Worm (Caenorhabditis elegans) whole organism, young adult: Measurements from ENCODE around the gene F26G1.5.

Experiments used
- T07F8.4 ChIP-seq: sonication (generic microtip); optimal IDR thresholded peaks from 2 replicates; lab custom pipeline; 2016; ENCODE audit warnings: mild to moderate bottlenecking, missing genetic modification characterization, moderate library complexity, missing compliant biosample characterization
- ZK185.1 ChIP-seq: sonication (generic microtip); optimal IDR thresholded peaks from 2 replicates; lab custom pipeline; 2016; ENCODE audit warnings: mild to moderate bottlenecking, missing genetic modification characterization, missing compliant biosample characterization; ENCODE audit not compliant: poor library complexity, severe bottlenecking
- ama-1 ChIP-seq, 3 experiments: fragments of 150-350 bp in 1 of 3; sonication (generic microtip) in 2 of 3; optimal IDR thresholded peaks; 2 replicates each; lab custom pipeline; 2014 to 2018; ENCODE audit warnings: missing biosample characterization in 2 of 3, missing genetic modification characterization in 2 of 3, missing genetic modification reagents in 2 of 3
- attf-5 ChIP-seq: fragments of 200-800 bp; sonication (Bioruptor generic); optimal IDR thresholded peaks from 2 replicates; lab custom pipeline; 2018; ENCODE audit warnings: mild to moderate bottlenecking, missing genetic modification characterization, missing compliant biosample characterization
- ceh-27 ChIP-seq: fragments of 200-800 bp; sonication (Bioruptor generic); optimal IDR thresholded peaks from 2 replicates; lab custom pipeline; 2018; ENCODE audit warnings: mild to moderate bottlenecking, missing genetic modification characterization, moderate library complexity, missing compliant biosample characterization
- him-1 ChIP-seq: sonication (generic microtip); optimal IDR thresholded peaks from 2 replicates; lab custom pipeline; 2016; ENCODE audit warnings: missing genotype, missing genetic modification reagents, missing genetic modification characterization, missing compliant biosample characterization
- hmg-1.2 ChIP-seq: fragments of 200-800 bp; sonication (Bioruptor generic); IDR thresholded peaks from 2 replicates; pipeline ENCODE4 v1.3.6; 2022; ENCODE audit warnings: missing genetic modification reagents, missing genetic modification characterization, missing compliant biosample characterization
- lin-35 ChIP-seq, 3 experiments: fragments of 150-350 bp in 2 of 3; sonication (generic microtip) in 1 of 3; optimal IDR thresholded peaks; 2 replicates each; lab custom pipeline; 2014 to 2018; ENCODE audit warnings: missing biosample characterization in 3 of 3, missing genetic modification characterization in 3 of 3, missing genetic modification reagents in 3 of 3
- nfya-2 ChIP-seq: fragments of 200-800 bp; sonication (Bioruptor generic); IDR thresholded peaks from 2 replicates; pipeline ENCODE4 v1.3.6; 2022; ENCODE audit warnings: missing genetic modification reagents, missing genetic modification characterization, missing compliant biosample characterization
- nhr-90 ChIP-seq: sonication (generic microtip); optimal IDR thresholded peaks from 2 replicates; lab custom pipeline; 2016; ENCODE audit warnings: missing genotype, mild to moderate bottlenecking, missing genetic modification characterization, missing compliant biosample characterization
- snpc-4 ChIP-seq, 5 experiments: fragments of 150-350 bp in 1 of 5; sonication (generic microtip) in 4 of 5; optimal IDR thresholded peaks; 2 replicates each; lab custom pipeline; 2014 to 2018; ENCODE audit warnings: missing genetic modification characterization in 5 of 5, missing biosample characterization in 3 of 5, antibody characterized with exemption in 2 of 5, mild to moderate bottlenecking in 2 of 5, missing compliant biosample characterization in 2 of 5, missing genotype in 2 of 5, moderate library complexity in 2 of 5, missing genetic modification reagents in 1 of 5
- unc-130 ChIP-seq: sonication (generic microtip); optimal IDR thresholded peaks from 2 replicates; lab custom pipeline; 2016; ENCODE audit warnings: missing genetic modification reagents, missing genetic modification characterization, missing compliant biosample characterization
- unc-62 ChIP-seq: fragments of 150-350 bp; optimal IDR thresholded peaks from 2 replicates; lab custom pipeline; 2014; ENCODE audit warnings: missing biosample characterization, missing genetic modification reagents, missing genetic modification characterization
- ztf-3 ChIP-seq: fragments of 200-800 bp; sonication (Bioruptor generic); optimal IDR thresholded peaks from 2 replicates; lab custom pipeline; 2018; ENCODE audit warnings: mild to moderate bottlenecking, missing genetic modification characterization, missing compliant biosample characterization

DNA sequence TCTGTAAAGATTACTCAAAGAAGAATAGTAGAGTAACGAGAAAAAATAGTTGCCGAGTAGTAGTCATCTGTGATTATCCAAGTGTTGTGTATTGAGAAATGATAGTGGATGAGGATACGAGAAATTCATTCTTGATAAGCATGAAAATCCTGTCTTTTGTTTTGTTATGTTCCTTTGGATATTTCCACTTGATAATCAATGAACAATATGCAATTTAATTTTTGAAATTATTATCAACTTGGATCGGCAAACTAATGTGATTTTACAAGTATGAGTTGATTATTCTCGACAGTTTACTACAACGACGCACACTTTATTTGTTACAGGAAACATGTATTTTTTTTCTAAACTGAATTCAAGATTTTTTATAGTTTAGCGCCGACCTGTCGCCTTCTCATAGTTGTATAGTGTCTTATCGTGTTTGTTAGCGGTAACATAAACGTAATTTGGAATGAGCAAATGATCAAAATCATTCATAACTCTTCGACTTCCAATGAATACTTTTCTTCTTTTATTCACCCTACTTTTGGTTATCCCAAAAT is 2.8 kb upstream of the F26G1.5 start, which contains the start of the genes F26G1.9 and F26G1.10:
- TF ChIP-seq hmg-1.2 (GFP tag; lab: Robert Waterston, UW) (no peak), unc-130 (GFP tag; lab: Kevin White, UChicago) (no peak), snpc-4 (GFP tag; optimal IDR thresholded peaks at IDR 0.05; lab: Kevin White, UChicago) (no peak), snpc-4 (tag; optimal IDR thresholded peaks at IDR 0.05; lab: Kevin White, UChicago) (no peak), T07F8.4 (no peak), ceh-27 (no peak), ZK185.1 (tag; lab: Kevin White, UChicago) (no peak), ama-1 (optimal IDR thresholded peaks at IDR 0.05; lab: Kevin White, UChicago) (no peak), ama-1 (GFP tag; optimal IDR thresholded peaks at IDR 0.05; lab: Kevin White, UChicago) (no peak), ztf-3 (GFP tag; lab: Kevin White, UChicago) (no peak), nhr-90 (tag; lab: Kevin White, UChicago) (no peak), unc-62 (GFP tag; lab: Kevin White, UChicago) (no peak), him-1 (tag; lab: Kevin White, UChicago) (no peak), attf-5 (GFP tag; lab: Kevin White, UChicago) (no peak), lin-35 (GFP tag; optimal IDR thresholded peaks at IDR 0.05; lab: Kevin White, UChicago) (no peak), nfya-2 (GFP tag; lab: Robert Waterston, UW) (no peak)
